Worm (Caenorhabditis elegans) whole organism, L4 larva: ENCODE data around the gene E02H9.9.
A peak's percentile ranks its signal among the peaks of the same experiment; 100 is the strongest.
"Not testable (repeated sequence)": the region's sequence is repeated elsewhere in the genome, so short reads cannot be mapped to it uniquely, and the experiment has no call there.

Experiments used
- F26F4.8 ChIP-seq: fragments of 200-800 bp; sonication (Bioruptor generic); conservative IDR thresholded peaks from 2 replicates; pipeline ENCODE4 v1.3.6; 2022; ENCODE audit warnings: missing genetic modification characterization, missing compliant biosample characterization
- F44E2.7 ChIP-seq: fragments of 200-800 bp; sonication (Bioruptor generic); IDR thresholded peaks from 2 replicates; pipeline ENCODE4 v2.1.2; 2022; ENCODE audit warnings: missing genetic modification characterization, missing compliant biosample characterization
- T26A8.4 ChIP-seq: fragments of 200-800 bp; sonication (Bioruptor generic); IDR thresholded peaks from 2 replicates; pipeline ENCODE4 v1.3.6; 2022; ENCODE audit warnings: missing genetic modification characterization, missing compliant biosample characterization
- Y105C5A.15 ChIP-seq: fragments of 200-800 bp; sonication (Bioruptor generic); IDR thresholded peaks from 2 replicates; pipeline ENCODE4 v1.3.6; 2022; ENCODE audit warnings: missing genetic modification characterization, missing compliant biosample characterization
- Y48G9A.11 ChIP-seq: fragments of 200-800 bp; sonication (Bioruptor generic); IDR thresholded peaks from 2 replicates; pipeline ENCODE4 v1.3.6; 2022; ENCODE audit warnings: missing genetic modification reagents, missing genetic modification characterization, missing compliant biosample characterization
- Y75B8A.6 ChIP-seq: fragments of 200-800 bp; sonication (Bioruptor generic); IDR thresholded peaks from 2 replicates; pipeline ENCODE4 v1.3.6; 2022; ENCODE audit warnings: missing genetic modification reagents, missing genetic modification characterization, missing compliant biosample characterization
- ZK337.2 ChIP-seq: fragments of 200-800 bp; sonication (Bioruptor generic); IDR thresholded peaks from 2 replicates; pipeline ENCODE4 v1.3.6; 2022; ENCODE audit warnings: missing genetic modification reagents, missing genetic modification characterization, missing compliant biosample characterization
- arid-1 ChIP-seq: fragments of 200-800 bp; sonication (Bioruptor generic); conservative IDR thresholded peaks from 2 replicates; pipeline ENCODE4 v1.3.6; 2022; ENCODE audit warnings: missing genetic modification reagents, missing genetic modification characterization, missing compliant biosample characterization
- dmd-8 ChIP-seq: fragments of 200-800 bp; sonication (Bioruptor generic); IDR thresholded peaks from 2 replicates; pipeline ENCODE4 v1.3.6; 2022; ENCODE audit warnings: missing genetic modification characterization, missing compliant biosample characterization
- egl-43 ChIP-seq: fragments of 200-800 bp; sonication (Bioruptor generic); IDR thresholded peaks from 2 replicates; pipeline ENCODE4 v1.3.6; 2022; ENCODE audit warnings: missing genetic modification reagents, missing genetic modification characterization, missing compliant biosample characterization
- hmg-1.1 ChIP-seq: fragments of 200-800 bp; sonication (Bioruptor generic); IDR thresholded peaks from 2 replicates; pipeline ENCODE4 v1.3.6; 2022; ENCODE audit warnings: missing genetic modification reagents, missing genetic modification characterization, missing compliant biosample characterization
- lim-7 ChIP-seq: fragments of 200-800 bp; sonication (Bioruptor generic); IDR thresholded peaks from 2 replicates; pipeline ENCODE4 v1.3.6; 2022; ENCODE audit warnings: missing genetic modification characterization, missing compliant biosample characterization
- lin-38 ChIP-seq: fragments of 200-800 bp; sonication (Bioruptor generic); IDR thresholded peaks from 2 replicates; pipeline ENCODE4 v1.3.6; 2022; ENCODE audit warnings: missing genetic modification reagents, missing genetic modification characterization, missing compliant biosample characterization
- madf-5 ChIP-seq, 2 experiments: fragments of 200-800 bp; sonication (Bioruptor generic); IDR thresholded peaks; 2 replicates each; pipeline ENCODE4 v1.3.6; 2022; ENCODE audit warnings: missing compliant biosample characterization in 2 of 2, missing genetic modification characterization in 2 of 2
- madf-9 ChIP-seq: fragments of 200-800 bp; sonication (Bioruptor generic); conservative IDR thresholded peaks from 2 replicates; pipeline ENCODE4 v1.3.6; 2022; ENCODE audit warnings: missing genetic modification reagents, missing genetic modification characterization, missing compliant biosample characterization
- mdt-29 ChIP-seq: fragments of 200-800 bp; sonication (Bioruptor generic); IDR thresholded peaks from 2 replicates; pipeline ENCODE4 v1.3.6; 2022; ENCODE audit warnings: missing genetic modification reagents, missing genetic modification characterization, missing compliant biosample characterization
- mxl-2 ChIP-seq: fragments of 200-800 bp; sonication (Bioruptor generic); conservative IDR thresholded peaks from 2 replicates; pipeline ENCODE4 v1.3.6; 2022; ENCODE audit warnings: missing genetic modification reagents, missing genetic modification characterization, missing compliant biosample characterization
- nhr-41 ChIP-seq: fragments of 200-800 bp; sonication (Bioruptor generic); IDR thresholded peaks from 2 replicates; pipeline ENCODE4 v1.3.6; 2022; ENCODE audit warnings: missing genetic modification reagents, missing genetic modification characterization, missing compliant biosample characterization
- pha-4 ChIP-seq, 2 experiments: fragments of 150-350 bp in 1 of 2; fragments of 200-800 bp in 1 of 2; sonication (Bioruptor generic) in 1 of 2; IDR thresholded peaks in 1 of 2; optimal IDR thresholded peaks in 1 of 2; 2 replicates each; pipeline versions ENCODE4 v1.3.6 to Lab custom; 2014 to 2022; ENCODE audit warnings: missing genetic modification characterization in 2 of 2, missing genetic modification reagents in 2 of 2, missing biosample characterization in 1 of 2, missing compliant biosample characterization in 1 of 2
- php-3 ChIP-seq: fragments of 200-800 bp; sonication (Bioruptor generic); IDR thresholded peaks from 2 replicates; pipeline ENCODE4 v1.3.6; 2022; ENCODE audit warnings: missing genetic modification reagents, missing genetic modification characterization, missing compliant biosample characterization
- set-16 ChIP-seq: fragments of 200-800 bp; sonication (Bioruptor generic); IDR thresholded peaks from 2 replicates; pipeline ENCODE4 v1.3.6; 2022; ENCODE audit warnings: missing genetic modification reagents, missing genetic modification characterization, missing compliant biosample characterization
- snpc-1.2 ChIP-seq: fragments of 200-800 bp; sonication (Bioruptor generic); IDR thresholded peaks from 2 replicates; pipeline ENCODE4 v1.3.6; 2022; ENCODE audit warnings: missing genetic modification reagents, missing genetic modification characterization, missing compliant biosample characterization
- tra-1 ChIP-seq: fragments of 200-800 bp; sonication (Bioruptor generic); IDR thresholded peaks from 2 replicates; pipeline ENCODE4 v1.3.6; 2022; ENCODE audit warnings: missing genetic modification reagents, missing genetic modification characterization, missing compliant biosample characterization
- vab-7 ChIP-seq: fragments of 200-800 bp; sonication (Bioruptor generic); IDR thresholded peaks from 2 replicates; pipeline ENCODE4 v1.3.6; 2022; ENCODE audit warnings: missing genetic modification reagents, missing genetic modification characterization, missing compliant biosample characterization

The E02H9.9 gene

ce11 chrIII:2501377-2502019 lies 33.4 kb upstream of the E02H9.9 start:
- 0 out of 2 replicates have a peak, but pooled peaks have one; percentile 48 for TF ChIP-seq snpc-1.2 (GFP tag; lab: Robert Waterston, UW)

- 0 out of 2 replicates have a peak, but pooled peaks have one; percentile 15 for TF ChIP-seq lim-7 (GFP tag; lab: Robert Waterston, UW)
Observed at ce11 chrIII:2500636-2501035, 32.5 kb upstream of the E02H9.9 start.

ce11 chrIII:2500073-2500472 lies 32.0 kb upstream of the E02H9.9 start:
- TF ChIP-seq set-16 (GFP tag; lab: Robert Waterston, UW) = 0 out of 2 replicates have a peak, but pooled peaks have one; percentile 5

ce11 chrIII:2499275-2499674 lies 31.2 kb upstream of the E02H9.9 start:
- TF ChIP-seq vab-7 (GFP tag; lab: Robert Waterston, UW) (0 out of 2 replicates have a peak, but pooled peaks have one; percentile 20), madf-9 (peak; percentile 74), F26F4.8 (GFP tag; lab: Robert Waterston, UW) (peak; percentile 84), arid-1 (GFP tag; lab: Robert Waterston, UW) (0 out of 2 replicates have a peak, but pooled peaks have one; percentile 29), tra-1 (GFP tag; lab: Robert Waterston, UW) (peak; percentile 83), Y75B8A.6 (GFP tag; lab: Robert Waterston, UW) (peak; percentile 94; the same call in 1 of the 2 replicates), mxl-2 (GFP tag; lab: Robert Waterston, UW) (peak; percentile 71), madf-5 (GFP tag; IDR thresholded peaks at IDR 0.05; lab: Robert Waterston, UW) (peak in 1 of 2 experiments; percentile 98; a peak in 2 of 4 replicates), dmd-8 (GFP tag; lab: Robert Waterston, UW) (peak; percentile 96), F44E2.7 (0 out of 2 replicates have a peak, but pooled peaks have one; percentile 75), lim-7 (GFP tag; lab: Robert Waterston, UW) (peak; percentile 94), set-16 (GFP tag; lab: Robert Waterston, UW) (peak; percentile 45), php-3 (GFP tag; lab: Robert Waterston, UW) (peak; percentile 34; the same call in 1 of the 2 replicates), Y105C5A.15 (GFP tag; lab: Robert Waterston, UW) (peak; percentile 87), pha-4 (GFP tag; IDR thresholded peaks at IDR 0.05; lab: Robert Waterston, UW) (peak; percentile 69; the same call in 1 of the 2 replicates), snpc-1.2 (GFP tag; lab: Robert Waterston, UW) (peak; percentile 69)
- not testable (repeated sequence) for TF ChIP-seq pha-4 (tag; optimal IDR thresholded peaks at IDR 0.05; lab: Kevin White, UChicago)

ce11 chrIII:2497270-2498201 lies 29.4 kb upstream of the E02H9.9 start:
- TF ChIP-seq snpc-1.2 (GFP tag; lab: Robert Waterston, UW) = peak; percentile 72
- TF ChIP-seq tra-1 (GFP tag; lab: Robert Waterston, UW) = peak; percentile 80
- TF ChIP-seq T26A8.4 (GFP tag; lab: Robert Waterston, UW) = peak; percentile 37; the same call in 1 of the 2 replicates
- TF ChIP-seq Y105C5A.15 (GFP tag; lab: Robert Waterston, UW) = peak; percentile 96
- 0 out of 2 replicates have a peak, but pooled peaks have one; percentile 18 for TF ChIP-seq nhr-41 (GFP tag; lab: Robert Waterston, UW)
- 0 out of 2 replicates have a peak, but pooled peaks have one; percentile 36 for TF ChIP-seq F44E2.7
- TF ChIP-seq F26F4.8 (GFP tag; lab: Robert Waterston, UW) = peak; percentile 74
- TF ChIP-seq mxl-2 (GFP tag; lab: Robert Waterston, UW) = peak; percentile 74; the same call in 1 of the 2 replicates
- peak; percentile 49; the same call in 1 of the 2 replicates for TF ChIP-seq set-16 (GFP tag; lab: Robert Waterston, UW)
- TF ChIP-seq lim-7 (GFP tag; lab: Robert Waterston, UW) = peak; percentile 91
- 0 out of 2 replicates have a peak, but pooled peaks have one; percentile 16 for TF ChIP-seq php-3 (GFP tag; lab: Robert Waterston, UW)
- TF ChIP-seq madf-9 = peak; percentile 83
- TF ChIP-seq Y75B8A.6 (GFP tag; lab: Robert Waterston, UW) = peak; percentile 98
- TF ChIP-seq ZK337.2 (GFP tag; lab: Robert Waterston, UW) = 0 out of 2 replicates have a peak, but pooled peaks have one; percentile 39
- peak; percentile 95 for TF ChIP-seq dmd-8 (GFP tag; lab: Robert Waterston, UW)
- peak; percentile 70 to 98; a peak in 3 of 4 replicates for TF ChIP-seq madf-5 (GFP tag; IDR thresholded peaks at IDR 0.05; lab: Robert Waterston, UW)

- 0 out of 2 replicates have a peak, but pooled peaks have one; percentile 37 for TF ChIP-seq Y48G9A.11 (GFP tag; lab: Robert Waterston, UW)
- 0 out of 4 replicates have a peak, but pooled peaks of 1 of the 2 experiments have one; percentile 8 for TF ChIP-seq madf-5 (GFP tag; IDR thresholded peaks at IDR 0.05; lab: Robert Waterston, UW)
- TF ChIP-seq snpc-1.2 (GFP tag; lab: Robert Waterston, UW) = peak; percentile 77
- peak; percentile 75 for TF ChIP-seq lin-38 (GFP tag; lab: Robert Waterston, UW)
- peak; percentile 55; the same call in 1 of the 2 replicates for TF ChIP-seq hmg-1.1 (GFP tag; lab: Robert Waterston, UW)
- peak; percentile 80; the same call in 1 of the 2 replicates for TF ChIP-seq pha-4 (GFP tag; IDR thresholded peaks at IDR 0.05; lab: Robert Waterston, UW)
- TF ChIP-seq pha-4 (tag; optimal IDR thresholded peaks at IDR 0.05; lab: Kevin White, UChicago) = not testable (repeated sequence)
- peak; percentile 53; the same call in 1 of the 2 replicates for TF ChIP-seq vab-7 (GFP tag; lab: Robert Waterston, UW)
- TF ChIP-seq lim-7 (GFP tag; lab: Robert Waterston, UW) = peak; percentile 85
- 0 out of 2 replicates have a peak, but pooled peaks have one; percentile 39 for TF ChIP-seq mdt-29 (GFP tag; lab: Robert Waterston, UW)
- TF ChIP-seq T26A8.4 (GFP tag; lab: Robert Waterston, UW) = 0 out of 2 replicates have a peak, but pooled peaks have one; percentile 53
- TF ChIP-seq dmd-8 (GFP tag; lab: Robert Waterston, UW) = 0 out of 2 replicates have a peak, but pooled peaks have one; percentile 70
- 0 out of 2 replicates have a peak, but pooled peaks have one; percentile 14 for TF ChIP-seq tra-1 (GFP tag; lab: Robert Waterston, UW)
- TF ChIP-seq F26F4.8 (GFP tag; lab: Robert Waterston, UW) = peak; percentile 84
- TF ChIP-seq egl-43 (GFP tag; lab: Robert Waterston, UW) = peak; percentile 81; the same call in 1 of the 2 replicates
- TF ChIP-seq Y105C5A.15 (GFP tag; lab: Robert Waterston, UW) = 0 out of 2 replicates have a peak, but pooled peaks have one; percentile 27
Observed at ce11 chrIII:2494717-2495116, 26.6 kb upstream of the E02H9.9 start.
